Fruit fly (Drosophila melanogaster) whole organism, adult: ENCODE results near the gene ddbt.

ENCODE experiments used
- CG1620 ChIP-seq: fragments of 200-800 bp; sonication (Bioruptor generic); optimal IDR thresholded peaks from 2 replicates; lab custom pipeline; 2016; ENCODE audit warnings: missing biosample characterization, missing genetic modification characterization
- CG33017 ChIP-seq: fragments of 200-800 bp; sonication (Bioruptor generic); optimal IDR thresholded peaks from 2 replicates; lab custom pipeline; 2018; ENCODE audit warnings: missing biosample characterization, mild to moderate bottlenecking, missing genetic modification characterization, moderate library complexity
- CG7101 ChIP-seq: fragments of 200-800 bp; sonication (Bioruptor generic); optimal IDR thresholded peaks from 2 replicates; lab custom pipeline; 2018; ENCODE audit warnings: missing biosample characterization, mild to moderate bottlenecking, missing genetic modification characterization, moderate library complexity
- Clk ChIP-seq: fragments of 200-800 bp; sonication (Bioruptor generic); optimal IDR thresholded peaks from 2 replicates; lab custom pipeline; 2017; ENCODE audit warnings: missing biosample characterization, missing genetic modification characterization
- Crg-1 ChIP-seq: fragments of 200-800 bp; sonication (Bioruptor generic); optimal IDR thresholded peaks from 2 replicates; lab custom pipeline; 2016; ENCODE audit warnings: missing biosample characterization, missing genetic modification characterization
- Hr96 ChIP-seq: fragments of 200-800 bp; sonication (Bioruptor generic); optimal IDR thresholded peaks from 2 replicates; lab custom pipeline; 2016; ENCODE audit warnings: missing biosample characterization, missing genetic modification characterization
- cic ChIP-seq: fragments of 200-800 bp; sonication (Bioruptor generic); optimal IDR thresholded peaks from 2 replicates; lab custom pipeline; 2017; ENCODE audit warnings: missing biosample characterization, mild to moderate bottlenecking, missing genetic modification characterization, moderate library complexity
- kay ChIP-seq: fragments of 200-800 bp; sonication (Bioruptor generic); peaks from one replicate; lab custom pipeline; 2016; ENCODE audit warnings: missing biosample characterization, missing genetic modification characterization, borderline replicate concordance
- ovo ChIP-seq: fragments of 200-800 bp; sonication (Bioruptor generic); optimal IDR thresholded peaks from 2 replicates; lab custom pipeline; 2016; ENCODE audit warnings: missing biosample characterization, missing genetic modification characterization
- pad ChIP-seq: fragments of 200-800 bp; sonication (Bioruptor generic); optimal IDR thresholded peaks from 3 replicates; lab custom pipeline; 2017; ENCODE audit warnings: missing biosample characterization, missing genetic modification characterization, mild to moderate bottlenecking, moderate library complexity, missing genetic modification reagents
- tj ChIP-seq: fragments of 200-800 bp; sonication (Bioruptor generic); optimal IDR thresholded peaks from 3 replicates; lab custom pipeline; 2017; ENCODE audit warnings: missing biosample characterization, mild to moderate bottlenecking, missing genetic modification characterization, moderate library complexity

- TF ChIP-seq CG1620 (GFP tag; lab: Kevin White, UChicago) (no peak), Clk (GFP tag; lab: Kevin White, UChicago) (no peak), kay (GFP tag; lab: Kevin White, UChicago) (no peak), tj (GFP tag; lab: Kevin White, UChicago) (peak; percentile 40), pad (GFP tag; lab: Kevin White, UChicago) (no peak), CG7101 (tag; lab: Kevin White, UChicago) (no peak), ovo (GFP tag; lab: Kevin White, UChicago) (no peak), Hr96 (no peak), cic (GFP tag; lab: Kevin White, UChicago) (no peak), CG33017 (tag; lab: Kevin White, UChicago) (no peak), Crg-1 (GFP tag; lab: Kevin White, UChicago) (no peak)
These were observed 31.5 kb downstream of the ddbt start for dm6 chr3L:348406-348743.
